Worm (Caenorhabditis elegans) whole organism, L4 larva: Measurements from ENCODE around the gene Y43F8B.22.

Source experiments
- F10B5.3 ChIP-seq: sonication (generic microtip); optimal IDR thresholded peaks from 2 replicates; lab custom pipeline; 2016; ENCODE audit warnings: mild to moderate bottlenecking, missing genetic modification characterization, missing compliant biosample characterization
- F44E2.7 ChIP-seq: fragments of 200-800 bp; sonication (Bioruptor generic); IDR thresholded peaks from 2 replicates; pipeline ENCODE4 v2.1.2; 2022; ENCODE audit warnings: missing genetic modification characterization, missing compliant biosample characterization
- R02D3.7 ChIP-seq: fragments of 150-350 bp; sonication (generic microtip); optimal IDR thresholded peaks from 3 replicates; lab custom pipeline; 2014; ENCODE audit warnings: missing biosample characterization, missing genetic modification characterization
- T20F7.1 ChIP-seq: fragments of 200-800 bp; sonication (Bioruptor generic); optimal IDR thresholded peaks from 2 replicates; lab custom pipeline; 2018; ENCODE audit warnings: mild to moderate bottlenecking, missing genetic modification characterization, missing compliant biosample characterization
- T26A8.4 ChIP-seq: fragments of 200-800 bp; sonication (Bioruptor generic); IDR thresholded peaks from 2 replicates; pipeline ENCODE4 v1.3.6; 2022; ENCODE audit warnings: missing genetic modification characterization, missing compliant biosample characterization
- Y105C5A.15 ChIP-seq: fragments of 200-800 bp; sonication (Bioruptor generic); IDR thresholded peaks from 2 replicates; pipeline ENCODE4 v1.3.6; 2022; ENCODE audit warnings: missing genetic modification characterization, missing compliant biosample characterization
- ZK337.2 ChIP-seq: fragments of 200-800 bp; sonication (Bioruptor generic); IDR thresholded peaks from 2 replicates; pipeline ENCODE4 v1.3.6; 2022; ENCODE audit warnings: missing genetic modification reagents, missing genetic modification characterization, missing compliant biosample characterization
- ZK546.5 ChIP-seq, 2 experiments: sonication (generic microtip); optimal IDR thresholded peaks; 2 replicates each; lab custom pipeline; 2017; ENCODE audit warnings: missing biosample characterization in 2 of 2, missing genetic modification characterization in 2 of 2
- aha-1 ChIP-seq: fragments of 150-350 bp; peaks from one replicate; lab custom pipeline; 2014; ENCODE audit warnings: missing biosample characterization, missing genetic modification characterization
- aly-2 ChIP-seq: sonication (generic microtip); optimal IDR thresholded peaks from 2 replicates; lab custom pipeline; 2018; ENCODE audit warnings: missing biosample characterization, missing genetic modification characterization
- ama-1 ChIP-seq: fragments of 150-350 bp; optimal IDR thresholded peaks from 2 replicates; lab custom pipeline; 2014; ENCODE audit warnings: inconsistent platforms, mixed read lengths
- arid-1 ChIP-seq: fragments of 200-800 bp; sonication (Bioruptor generic); conservative IDR thresholded peaks from 2 replicates; pipeline ENCODE4 v1.3.6; 2022; ENCODE audit warnings: missing genetic modification reagents, missing genetic modification characterization, missing compliant biosample characterization
- daf-19 ChIP-seq: fragments of 200-800 bp; sonication (Bioruptor generic); conservative IDR thresholded peaks from 2 replicates; pipeline ENCODE4 v1.3.6; 2022; ENCODE audit warnings: missing genetic modification characterization, missing compliant biosample characterization
- dmd-6 ChIP-seq: fragments of 200-800 bp; sonication (Bioruptor generic); IDR thresholded peaks from 2 replicates; pipeline ENCODE4 v1.3.6; 2022; ENCODE audit warnings: missing genetic modification reagents, missing genetic modification characterization, missing compliant biosample characterization
- dmd-8 ChIP-seq: fragments of 200-800 bp; sonication (Bioruptor generic); IDR thresholded peaks from 2 replicates; pipeline ENCODE4 v1.3.6; 2022; ENCODE audit warnings: missing genetic modification characterization, missing compliant biosample characterization
- dpl-1 ChIP-seq: fragments of 150-350 bp; optimal IDR thresholded peaks from 2 replicates; lab custom pipeline; 2014; ENCODE audit warnings: missing biosample characterization, missing genetic modification reagents, missing genetic modification characterization
- fos-1 ChIP-seq: fragments of 150-350 bp; optimal IDR thresholded peaks from 2 replicates; lab custom pipeline; 2014; ENCODE audit warnings: missing biosample characterization, missing genetic modification characterization
- hlh-11 ChIP-seq: fragments of 200-800 bp; sonication (Bioruptor generic); optimal IDR thresholded peaks from 2 replicates; lab custom pipeline; 2018; ENCODE audit warnings: mild to moderate bottlenecking, missing genetic modification characterization, missing compliant biosample characterization
- hmg-1.1 ChIP-seq: fragments of 200-800 bp; sonication (Bioruptor generic); IDR thresholded peaks from 2 replicates; pipeline ENCODE4 v1.3.6; 2022; ENCODE audit warnings: missing genetic modification reagents, missing genetic modification characterization, missing compliant biosample characterization
- lin-1 ChIP-seq: fragments of 200-800 bp; sonication (Bioruptor generic); IDR thresholded peaks from 2 replicates; pipeline ENCODE4 v1.3.6; 2022; ENCODE audit warnings: missing genetic modification reagents, missing genetic modification characterization, missing compliant biosample characterization
- lin-13 ChIP-seq: fragments of 150-350 bp; optimal IDR thresholded peaks from 2 replicates; lab custom pipeline; 2014; ENCODE audit warnings: missing biosample characterization, missing genetic modification reagents, missing genetic modification characterization
- lin-29 ChIP-seq: fragments of 200-800 bp; sonication (Bioruptor generic); IDR thresholded peaks from 2 replicates; pipeline ENCODE4 v1.3.6; 2022; ENCODE audit warnings: missing genetic modification reagents, missing genetic modification characterization, missing compliant biosample characterization
- lin-38 ChIP-seq: fragments of 200-800 bp; sonication (Bioruptor generic); IDR thresholded peaks from 2 replicates; pipeline ENCODE4 v1.3.6; 2022; ENCODE audit warnings: missing genetic modification reagents, missing genetic modification characterization, missing compliant biosample characterization
- lir-3 ChIP-seq: sonication (generic microtip); optimal IDR thresholded peaks from 2 replicates; lab custom pipeline; 2016; ENCODE audit warnings: mild to moderate bottlenecking, missing genetic modification characterization, missing compliant biosample characterization
- lsy-2 ChIP-seq, 2 experiments: fragments of 150-350 bp in 1 of 2; sonication (generic microtip) in 1 of 2; optimal IDR thresholded peaks; 2 replicates each; lab custom pipeline; 2014 to 2017; ENCODE audit warnings: missing biosample characterization in 2 of 2, missing genetic modification characterization in 2 of 2
- madf-9 ChIP-seq: fragments of 200-800 bp; sonication (Bioruptor generic); conservative IDR thresholded peaks from 2 replicates; pipeline ENCODE4 v1.3.6; 2022; ENCODE audit warnings: missing genetic modification reagents, missing genetic modification characterization, missing compliant biosample characterization
- mep-1 ChIP-seq: fragments of 150-350 bp; sonication (generic microtip); optimal IDR thresholded peaks from 3 replicates; lab custom pipeline; 2014; ENCODE audit warnings: missing biosample characterization, missing genetic modification characterization
- mxl-3 ChIP-seq: fragments of 200-800 bp; sonication (Bioruptor generic); optimal IDR thresholded peaks from 2 replicates; lab custom pipeline; 2018; ENCODE audit warnings: mild to moderate bottlenecking, missing genetic modification characterization, missing compliant biosample characterization
- nhr-10 ChIP-seq: fragments of 150-350 bp; optimal IDR thresholded peaks from 2 replicates; lab custom pipeline; 2014; ENCODE audit warnings: missing biosample characterization, missing genetic modification characterization
- nhr-102 ChIP-seq: sonication (generic microtip); optimal IDR thresholded peaks from 2 replicates; lab custom pipeline; 2016; ENCODE audit warnings: mild to moderate bottlenecking, missing genetic modification characterization, moderate library complexity, missing compliant biosample characterization
- nhr-25 ChIP-seq: sonication (generic microtip); optimal IDR thresholded peaks from 2 replicates; lab custom pipeline; 2017; ENCODE audit warnings: missing genetic modification characterization, mild to moderate bottlenecking, missing compliant biosample characterization, antibody characterized with exemption, moderate library complexity, borderline replicate concordance; ENCODE audit not compliant: insufficient read depth
- nhr-41 ChIP-seq: fragments of 200-800 bp; sonication (Bioruptor generic); IDR thresholded peaks from 2 replicates; pipeline ENCODE4 v1.3.6; 2022; ENCODE audit warnings: missing genetic modification reagents, missing genetic modification characterization, missing compliant biosample characterization
- nhr-76 ChIP-seq: fragments of 150-350 bp; optimal IDR thresholded peaks from 2 replicates; lab custom pipeline; 2014; ENCODE audit warnings: missing biosample characterization, missing genetic modification characterization
- pha-4 ChIP-seq, 2 experiments: fragments of 150-350 bp in 1 of 2; fragments of 200-800 bp in 1 of 2; sonication (Bioruptor generic) in 1 of 2; IDR thresholded peaks in 1 of 2; optimal IDR thresholded peaks in 1 of 2; 2 replicates each; pipeline versions ENCODE4 v1.3.6 to Lab custom; 2014 to 2022; ENCODE audit warnings: missing genetic modification characterization in 2 of 2, missing genetic modification reagents in 2 of 2, missing biosample characterization in 1 of 2, missing compliant biosample characterization in 1 of 2
- php-3 ChIP-seq: fragments of 200-800 bp; sonication (Bioruptor generic); IDR thresholded peaks from 2 replicates; pipeline ENCODE4 v1.3.6; 2022; ENCODE audit warnings: missing genetic modification reagents, missing genetic modification characterization, missing compliant biosample characterization
- saeg-2 ChIP-seq: fragments of 200-800 bp; sonication (Bioruptor generic); IDR thresholded peaks from 2 replicates; pipeline ENCODE4 v1.3.6; 2022; ENCODE audit warnings: missing genetic modification reagents, missing genetic modification characterization, missing compliant biosample characterization
- skn-1 ChIP-seq: fragments of 150-350 bp; optimal IDR thresholded peaks from 2 replicates; lab custom pipeline; 2014; ENCODE audit warnings: missing biosample characterization, missing genetic modification characterization
- tra-1 ChIP-seq: fragments of 200-800 bp; sonication (Bioruptor generic); IDR thresholded peaks from 2 replicates; pipeline ENCODE4 v1.3.6; 2022; ENCODE audit warnings: missing genetic modification reagents, missing genetic modification characterization, missing compliant biosample characterization
- unc-130 ChIP-seq: sonication (generic microtip); optimal IDR thresholded peaks from 2 replicates; lab custom pipeline; 2016; ENCODE audit warnings: missing genetic modification reagents, missing genetic modification characterization, missing compliant biosample characterization
- vab-7 ChIP-seq: fragments of 200-800 bp; sonication (Bioruptor generic); IDR thresholded peaks from 2 replicates; pipeline ENCODE4 v1.3.6; 2022; ENCODE audit warnings: missing genetic modification reagents, missing genetic modification characterization, missing compliant biosample characterization
- zag-1 ChIP-seq: fragments of 150-350 bp; optimal IDR thresholded peaks from 2 replicates; lab custom pipeline; 2014; ENCODE audit warnings: missing biosample characterization, missing genetic modification characterization
- zip-2 ChIP-seq: fragments of 150-350 bp; optimal IDR thresholded peaks from 2 replicates; lab custom pipeline; 2014; ENCODE audit warnings: missing biosample characterization, missing genetic modification characterization
- ztf-11 ChIP-seq: fragments of 150-350 bp; optimal IDR thresholded peaks from 2 replicates; lab custom pipeline; 2014; ENCODE audit warnings: missing biosample characterization, missing genetic modification characterization

Y43F8B.22 gene

DNA sequence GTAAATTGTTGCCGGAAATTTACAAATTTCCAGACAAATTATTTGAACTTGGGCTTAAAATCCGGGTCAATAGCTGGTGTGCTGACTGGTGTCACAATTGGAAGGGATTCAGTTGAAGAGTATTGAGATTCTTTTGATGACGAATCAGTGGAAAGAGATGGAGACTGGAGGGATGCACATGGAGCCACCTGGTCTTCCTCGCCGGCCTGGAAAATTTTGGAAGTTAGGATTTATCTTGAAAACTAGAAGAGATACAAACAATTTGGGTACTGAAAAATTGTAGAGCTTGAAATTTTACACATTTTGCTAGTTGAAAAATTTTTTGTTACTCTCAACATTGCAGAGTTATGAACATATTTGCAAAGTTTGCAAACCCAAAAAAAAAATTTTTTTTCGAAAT lies 37.5 kb downstream of the Y43F8B.22 start (continued):
- TF ChIP-seq ZK337.2 (0 out of 2 replicates have a peak, but pooled peaks have one; percentile 4), vab-7 (GFP tag; lab: Robert Waterston, UW) (peak; percentile 36; the same call in 1 of the 2 replicates), php-3 (GFP tag; lab: Robert Waterston, UW) (no peak), daf-19 (GFP tag; lab: Robert Waterston, UW) (no peak), dmd-6 (GFP tag; lab: Robert Waterston, UW) (no peak), dmd-8 (GFP tag; lab: Robert Waterston, UW) (peak; percentile 82; the same call in 1 of the 2 replicates), T26A8.4 (GFP tag; lab: Robert Waterston, UW) (no peak; the same call in 1 of the 2 replicates), lin-1 (GFP tag; lab: Robert Waterston, UW) (no peak), mxl-3 (peak; percentile 41), T20F7.1 (no peak)
- TF ChIP-seq, all 104 proteins: peak for 24

ce11 chrV:19520597-19521322 lies 38.1 kb downstream of the Y43F8B.22 start:
- TF ChIP-seq nhr-41 (GFP tag; lab: Robert Waterston, UW) (no peak), aha-1 (tag; lab: Kevin White, UChicago) (peak; percentile 97), saeg-2 (GFP tag; lab: Robert Waterston, UW) (no peak), mep-1 (tag; lab: Kevin White, UChicago) (peak; percentile 4), vab-7 (GFP tag; lab: Robert Waterston, UW) (no peak), fos-1 (tag; lab: Kevin White, UChicago) (no peak), ama-1 (lab: Kevin White, UChicago) (peak; percentile 3), dpl-1 (no peak), ZK546.5 (tag; optimal IDR thresholded peaks at IDR 0.05; lab: Kevin White, UChicago) (no peak), pha-4 (GFP tag; IDR thresholded peaks at IDR 0.05; lab: Robert Waterston, UW) (no peak), pha-4 (tag; optimal IDR thresholded peaks at IDR 0.05; lab: Kevin White, UChicago) (no peak), nhr-102 (tag; lab: Kevin White, UChicago) (no peak), lin-13 (GFP tag; lab: Kevin White, UChicago) (no peak), lsy-2 (tag; optimal IDR thresholded peaks at IDR 0.05; lab: Kevin White, UChicago) (peak in 1 of 2 experiments; percentile 7), nhr-76 (no peak), nhr-10 (tag; lab: Kevin White, UChicago) (no peak), hmg-1.1 (GFP tag; lab: Robert Waterston, UW) (no peak), lin-38 (GFP tag; lab: Robert Waterston, UW) (no peak)

- TF ChIP-seq hlh-11 (peak; percentile 43), F10B5.3 (tag; lab: Kevin White, UChicago) (no peak), T26A8.4 (GFP tag; lab: Robert Waterston, UW) (peak; percentile 77), hmg-1.1 (GFP tag; lab: Robert Waterston, UW) (peak; percentile 45; the same call in 1 of the 2 replicates), nhr-41 (GFP tag; lab: Robert Waterston, UW) (no peak), ZK337.2 (no peak), skn-1 (tag; lab: Kevin White, UChicago) (no peak), F44E2.7 (GFP tag; lab: Robert Waterston, UW) (no peak), nhr-25 (tag; lab: Kevin White, UChicago) (no peak), lin-29 (GFP tag; lab: Robert Waterston, UW) (no peak; the same call in 1 of the 2 replicates), ztf-11 (tag; lab: Kevin White, UChicago) (no peak), unc-130 (GFP tag; lab: Kevin White, UChicago) (no peak), tra-1 (GFP tag; lab: Robert Waterston, UW) (no peak), zag-1 (no peak), Y105C5A.15 (GFP tag; lab: Robert Waterston, UW) (no peak), arid-1 (GFP tag; lab: Robert Waterston, UW) (peak; percentile 35; the same call in 1 of the 2 replicates), aly-2 (no peak), zip-2 (tag; lab: Kevin White, UChicago) (no peak), dpl-1 (no peak), lin-38 (GFP tag; lab: Robert Waterston, UW) (peak; percentile 64), fos-1 (tag; lab: Kevin White, UChicago) (no peak), vab-7 (GFP tag; lab: Robert Waterston, UW) (0 out of 2 replicates have a peak, but pooled peaks have one; percentile 4), madf-9 (GFP tag; lab: Robert Waterston, UW) (peak; percentile 55; the same call in 1 of the 2 replicates), lir-3 (tag; lab: Kevin White, UChicago) (no peak), R02D3.7 (no peak), daf-19 (GFP tag; lab: Robert Waterston, UW) (no peak)
Measured at ce11 chrV:19521351-19522278, 39.0 kb downstream of the Y43F8B.22 start.
